Worm (Caenorhabditis elegans) whole organism, young adult: Measurements from ENCODE around the gene Y54G2A.12.

Experiments used
- B0261.1 ChIP-seq: sonication (generic microtip); optimal IDR thresholded peaks from 2 replicates; lab custom pipeline; 2016; ENCODE audit warnings: mild to moderate bottlenecking, missing genetic modification characterization, moderate library complexity, missing compliant biosample characterization
- C17E4.6 ChIP-seq: fragments of 200-800 bp; sonication (Bioruptor generic); IDR thresholded peaks from 2 replicates; pipeline ENCODE4 v1.3.6; 2022; ENCODE audit warnings: missing genetic modification reagents, missing genetic modification characterization, missing compliant biosample characterization
- D2030.7 ChIP-seq: fragments of 200-800 bp; sonication (Bioruptor generic); IDR thresholded peaks from 2 replicates; pipeline ENCODE4 v1.3.6; 2022; ENCODE audit warnings: missing genetic modification reagents, missing genetic modification characterization, missing compliant biosample characterization
- F22D6.2 ChIP-seq: sonication (generic microtip); optimal IDR thresholded peaks from 2 replicates; lab custom pipeline; 2016; ENCODE audit warnings: mild to moderate bottlenecking, missing genetic modification characterization, missing compliant biosample characterization
- F33H1.4 ChIP-seq: fragments of 200-800 bp; sonication (Bioruptor generic); IDR thresholded peaks from 2 replicates; pipeline ENCODE4 v1.3.6; 2022; ENCODE audit warnings: missing genetic modification reagents, missing genetic modification characterization, missing compliant biosample characterization
- F52B5.7 ChIP-seq: sonication (generic microtip); optimal IDR thresholded peaks from 2 replicates; lab custom pipeline; 2016; ENCODE audit warnings: mild to moderate bottlenecking, missing genetic modification characterization, missing compliant biosample characterization
- K12H6.12 ChIP-seq: fragments of 200-800 bp; sonication (Bioruptor generic); optimal IDR thresholded peaks from 2 replicates; lab custom pipeline; 2018; ENCODE audit warnings: mild to moderate bottlenecking, missing genetic modification characterization, missing compliant biosample characterization
- Y53G8AR.9 ChIP-seq: fragments of 200-800 bp; sonication (Bioruptor generic); conservative IDR thresholded peaks from 2 replicates; pipeline ENCODE4 v1.3.6; 2022; ENCODE audit warnings: missing genetic modification reagents, missing genetic modification characterization, missing compliant biosample characterization
- Y79H2A.3 ChIP-seq: fragments of 200-800 bp; sonication (Bioruptor generic); conservative IDR thresholded peaks from 2 replicates; pipeline ENCODE4 v1.3.6; 2022; ENCODE audit warnings: missing genetic modification reagents, missing genetic modification characterization, missing compliant biosample characterization
- ZK185.1 ChIP-seq: sonication (generic microtip); optimal IDR thresholded peaks from 2 replicates; lab custom pipeline; 2016; ENCODE audit warnings: mild to moderate bottlenecking, missing genetic modification characterization, missing compliant biosample characterization; ENCODE audit not compliant: poor library complexity, severe bottlenecking
- ama-1 ChIP-seq, 3 experiments: fragments of 150-350 bp in 1 of 3; sonication (generic microtip) in 2 of 3; optimal IDR thresholded peaks; 2 replicates each; lab custom pipeline; 2014 to 2018; ENCODE audit warnings: missing biosample characterization in 2 of 3, missing genetic modification characterization in 2 of 3, missing genetic modification reagents in 2 of 3
- aptf-2 ChIP-seq: fragments of 200-800 bp; sonication (Bioruptor generic); conservative IDR thresholded peaks from 2 replicates; pipeline ENCODE4 v1.3.6; 2022; ENCODE audit warnings: missing genetic modification reagents, missing genetic modification characterization, missing compliant biosample characterization
- aptf-3 ChIP-seq: fragments of 200-800 bp; sonication (Bioruptor generic); IDR thresholded peaks from 2 replicates; pipeline ENCODE4 v1.3.6; 2022; ENCODE audit warnings: missing genetic modification characterization, missing compliant biosample characterization
- atf-7 ChIP-seq: sonication (generic microtip); optimal IDR thresholded peaks from 2 replicates; lab custom pipeline; 2017; ENCODE audit warnings: mild to moderate bottlenecking, missing genetic modification characterization, missing compliant biosample characterization
- athp-1 ChIP-seq: sonication (generic microtip); optimal IDR thresholded peaks from 2 replicates; lab custom pipeline; 2017; ENCODE audit warnings: mild to moderate bottlenecking, missing genetic modification characterization, missing compliant biosample characterization
- cebp-1 ChIP-seq, 2 experiments: fragments of 200-800 bp in 1 of 2; sonication (Bioruptor generic) in 1 of 2; sonication (generic microtip) in 1 of 2; IDR thresholded peaks in 1 of 2; optimal IDR thresholded peaks in 1 of 2; 2 replicates each; pipeline versions ENCODE4 v1.3.6 to Lab custom; 2017 to 2022; ENCODE audit warnings: missing compliant biosample characterization in 2 of 2, missing genetic modification characterization in 2 of 2, mild to moderate bottlenecking in 1 of 2, missing genetic modification reagents in 1 of 2, moderate library complexity in 1 of 2
- cebp-2 ChIP-seq: fragments of 200-800 bp; sonication (Bioruptor generic); IDR thresholded peaks from 2 replicates; pipeline ENCODE4 v1.3.6; 2022; ENCODE audit warnings: missing genetic modification characterization, missing compliant biosample characterization
- ceh-58 ChIP-seq: fragments of 200-800 bp; sonication (Bioruptor generic); IDR thresholded peaks from 2 replicates; pipeline ENCODE4 v1.3.6; 2022; ENCODE audit warnings: missing genetic modification characterization, missing compliant biosample characterization
- ceh-79 ChIP-seq: sonication (generic microtip); optimal IDR thresholded peaks from 2 replicates; lab custom pipeline; 2017; ENCODE audit warnings: mild to moderate bottlenecking, missing genetic modification characterization, missing compliant biosample characterization
- chd-7 ChIP-seq: sonication (generic microtip); optimal IDR thresholded peaks from 2 replicates; lab custom pipeline; 2016; ENCODE audit warnings: mild to moderate bottlenecking, missing genetic modification characterization, moderate library complexity, missing compliant biosample characterization
- dox-1 ChIP-seq: fragments of 200-800 bp; sonication (Bioruptor generic); IDR thresholded peaks from 2 replicates; pipeline ENCODE4 v1.3.6; 2022; ENCODE audit warnings: missing genetic modification reagents, missing genetic modification characterization, missing compliant biosample characterization
- efl-1 ChIP-seq: fragments of 150-350 bp; optimal IDR thresholded peaks from 2 replicates; lab custom pipeline; 2014; ENCODE audit warnings: missing biosample characterization, missing genetic modification reagents, missing genetic modification characterization
- ets-4 ChIP-seq: fragments of 200-800 bp; sonication (Bioruptor generic); optimal IDR thresholded peaks from 2 replicates; lab custom pipeline; 2018; ENCODE audit warnings: mild to moderate bottlenecking, missing genetic modification characterization, missing compliant biosample characterization
- fkh-3 ChIP-seq: sonication (generic microtip); optimal IDR thresholded peaks from 2 replicates; lab custom pipeline; 2016; ENCODE audit warnings: mild to moderate bottlenecking, missing genetic modification characterization, missing compliant biosample characterization
- gei-17 ChIP-seq: fragments of 200-800 bp; sonication (Bioruptor generic); optimal IDR thresholded peaks from 2 replicates; lab custom pipeline; 2018; ENCODE audit warnings: mild to moderate bottlenecking, missing genetic modification characterization, missing compliant biosample characterization
- him-1 ChIP-seq: sonication (generic microtip); optimal IDR thresholded peaks from 2 replicates; lab custom pipeline; 2016; ENCODE audit warnings: missing genotype, missing genetic modification reagents, missing genetic modification characterization, missing compliant biosample characterization
- hmg-1.2 ChIP-seq: fragments of 200-800 bp; sonication (Bioruptor generic); IDR thresholded peaks from 2 replicates; pipeline ENCODE4 v1.3.6; 2022; ENCODE audit warnings: missing genetic modification reagents, missing genetic modification characterization, missing compliant biosample characterization
- hsf-1 ChIP-seq: fragments of 200-800 bp; sonication (Bioruptor generic); IDR thresholded peaks from 2 replicates; pipeline ENCODE4 v1.3.6; 2022; ENCODE audit warnings: missing genetic modification reagents, missing genetic modification characterization, missing compliant biosample characterization
- lag-1 ChIP-seq: fragments of 200-800 bp; sonication (Bioruptor generic); IDR thresholded peaks from 2 replicates; pipeline ENCODE4 v1.3.6; 2022; ENCODE audit warnings: missing genetic modification reagents, missing genetic modification characterization, missing compliant biosample characterization
- let-526 ChIP-seq: fragments of 200-800 bp; sonication (Bioruptor generic); IDR thresholded peaks from 2 replicates; pipeline ENCODE4 v1.3.6; 2022; ENCODE audit warnings: missing genetic modification reagents, missing genetic modification characterization, missing compliant biosample characterization
- let-607 ChIP-seq, 2 experiments: fragments of 200-800 bp in 1 of 2; sonication (Bioruptor generic) in 1 of 2; sonication (generic microtip) in 1 of 2; optimal IDR thresholded peaks; 2 replicates each; lab custom pipeline; 2016 to 2018; ENCODE audit warnings: mild to moderate bottlenecking in 2 of 2, missing compliant biosample characterization in 2 of 2, missing genetic modification characterization in 2 of 2, moderate library complexity in 2 of 2, missing genotype in 1 of 2
- lin-35 ChIP-seq, 3 experiments: fragments of 150-350 bp in 2 of 3; sonication (generic microtip) in 1 of 3; optimal IDR thresholded peaks; 2 replicates each; lab custom pipeline; 2014 to 2018; ENCODE audit warnings: missing biosample characterization in 3 of 3, missing genetic modification characterization in 3 of 3, missing genetic modification reagents in 3 of 3
- mcd-1 ChIP-seq: fragments of 200-800 bp; sonication (Bioruptor generic); IDR thresholded peaks from 2 replicates; pipeline ENCODE4 v1.3.6; 2022; ENCODE audit warnings: missing genetic modification reagents, missing genetic modification characterization, missing compliant biosample characterization
- mel-28 ChIP-seq: sonication (generic microtip); optimal IDR thresholded peaks from 2 replicates; lab custom pipeline; 2016; ENCODE audit warnings: borderline replicate concordance, mild to moderate bottlenecking, missing genetic modification characterization, missing compliant biosample characterization
- mxl-1 ChIP-seq: sonication (generic microtip); optimal IDR thresholded peaks from 2 replicates; lab custom pipeline; 2016; ENCODE audit warnings: missing genetic modification characterization, missing compliant biosample characterization
- nfyb-1 ChIP-seq: fragments of 200-800 bp; sonication (Bioruptor generic); IDR thresholded peaks from 2 replicates; pipeline ENCODE4 v1.3.6; 2022; ENCODE audit warnings: missing genetic modification reagents, missing genetic modification characterization, missing compliant biosample characterization
- nhr-120 ChIP-seq: fragments of 200-800 bp; sonication (Bioruptor generic); IDR thresholded peaks from 2 replicates; pipeline ENCODE4 v1.3.6; 2022; ENCODE audit warnings: missing genetic modification characterization, missing compliant biosample characterization
- rcor-1 ChIP-seq: fragments of 200-800 bp; sonication (Bioruptor generic); IDR thresholded peaks from 2 replicates; pipeline ENCODE4 v1.3.6; 2022; ENCODE audit warnings: missing genetic modification reagents, missing genetic modification characterization, missing compliant biosample characterization
- rec-8 ChIP-seq, 2 experiments: sonication (generic microtip); optimal IDR thresholded peaks; 2 replicates each; lab custom pipeline; 2016; ENCODE audit warnings: mild to moderate bottlenecking in 2 of 2, missing genetic modification characterization in 2 of 2, missing genetic modification reagents in 2 of 2, missing genotype in 2 of 2, missing biosample characterization in 1 of 2, missing compliant biosample characterization in 1 of 2, moderate library complexity in 1 of 2
- sea-2 ChIP-seq: fragments of 200-800 bp; sonication (Bioruptor generic); IDR thresholded peaks from 2 replicates; pipeline ENCODE4 v1.3.6; 2022; ENCODE audit warnings: missing genetic modification characterization, missing compliant biosample characterization
- snpc-4 ChIP-seq, 5 experiments: fragments of 150-350 bp in 1 of 5; sonication (generic microtip) in 4 of 5; optimal IDR thresholded peaks; 2 replicates each; lab custom pipeline; 2014 to 2018; ENCODE audit warnings: missing genetic modification characterization in 5 of 5, missing biosample characterization in 3 of 5, antibody characterized with exemption in 2 of 5, mild to moderate bottlenecking in 2 of 5, missing compliant biosample characterization in 2 of 5, missing genotype in 2 of 5, moderate library complexity in 2 of 5, missing genetic modification reagents in 1 of 5
- sptf-2 ChIP-seq: fragments of 200-800 bp; sonication (Bioruptor generic); optimal IDR thresholded peaks from 2 replicates; lab custom pipeline; 2018; ENCODE audit warnings: mild to moderate bottlenecking, missing genetic modification characterization, missing compliant biosample characterization
- tbp1 ChIP-seq: fragments of 200-800 bp; sonication (Bioruptor generic); optimal IDR thresholded peaks from 2 replicates; lab custom pipeline; 2018; ENCODE audit warnings: mild to moderate bottlenecking, missing genetic modification characterization, missing compliant biosample characterization
- ztf-18 ChIP-seq: sonication (generic microtip); optimal IDR thresholded peaks from 2 replicates; lab custom pipeline; 2016; ENCODE audit warnings: missing genotype, mild to moderate bottlenecking, missing genetic modification characterization, missing compliant biosample characterization
- ztf-25 ChIP-seq: fragments of 200-800 bp; sonication (Bioruptor generic); IDR thresholded peaks from 2 replicates; pipeline ENCODE4 v1.3.6; 2022; ENCODE audit warnings: missing genetic modification reagents, missing genetic modification characterization, missing compliant biosample characterization
- ztf-3 ChIP-seq: fragments of 200-800 bp; sonication (Bioruptor generic); optimal IDR thresholded peaks from 2 replicates; lab custom pipeline; 2018; ENCODE audit warnings: mild to moderate bottlenecking, missing genetic modification characterization, missing compliant biosample characterization

Gene Y54G2A.12

ce11 chrIV:2801004-2801403 is 18.4 kb upstream of the Y54G2A.12 start (continued):
- TF ChIP-seq him-1 (tag; lab: Kevin White, UChicago): peak; percentile 46
- no peak for TF ChIP-seq aptf-3 (GFP tag; lab: Robert Waterston, UW)
- TF ChIP-seq fkh-3: no peak
- TF ChIP-seq ets-4 (GFP tag; lab: Kevin White, UChicago): no peak
- TF ChIP-seq ztf-18: peak; percentile 69
- no peak for TF ChIP-seq C17E4.6 (GFP tag; lab: Robert Waterston, UW)
- TF ChIP-seq K12H6.12 (tag; lab: Kevin White, UChicago): no peak
- TF ChIP-seq let-607 (tag; optimal IDR thresholded peaks at IDR 0.05; lab: Kevin White, UChicago): peak in 1 of 2 experiments; percentile 29
- TF ChIP-seq ztf-25 (GFP tag; lab: Robert Waterston, UW): peak; percentile 76; the same call in 1 of the 2 replicates
- TF ChIP-seq ztf-3 (GFP tag; lab: Kevin White, UChicago): no peak
- no peak for TF ChIP-seq cebp-1 (GFP tag; IDR thresholded peaks at IDR 0.05; lab: Robert Waterston, UW)
- TF ChIP-seq cebp-1 (tag; optimal IDR thresholded peaks at IDR 0.05; lab: Kevin White, UChicago): peak; percentile 43
- 0 out of 2 replicates have a peak, but pooled peaks have one; percentile 46 for TF ChIP-seq rcor-1 (GFP tag; lab: Robert Waterston, UW)
- TF ChIP-seq nhr-120 (GFP tag; lab: Robert Waterston, UW): no peak
- no peak for TF ChIP-seq ceh-79 (tag; lab: Kevin White, UChicago)
- TF ChIP-seq ZK185.1 (tag; lab: Kevin White, UChicago): peak; percentile 12
- peak; percentile 88 for TF ChIP-seq B0261.1
- peak; percentile 17 for TF ChIP-seq F52B5.7
- no peak for TF ChIP-seq nfyb-1 (GFP tag; lab: Robert Waterston, UW)
- peak; percentile 49; the same call in 1 of the 2 replicates for TF ChIP-seq mcd-1 (GFP tag; lab: Robert Waterston, UW)
- no peak for TF ChIP-seq sea-2 (GFP tag; lab: Robert Waterston, UW)
- peak; percentile 11 for TF ChIP-seq athp-1
- TF ChIP-seq snpc-4 (GFP tag; optimal IDR thresholded peaks at IDR 0.05; lab: Kevin White, UChicago): peak; percentile 59
- peak in 3 of 4 experiments; percentile 15 to 56 (median 26) for TF ChIP-seq snpc-4 (tag; optimal IDR thresholded peaks at IDR 0.05; lab: Kevin White, UChicago)
- peak in 1 of 3 experiments; percentile 27 for TF ChIP-seq lin-35 (GFP tag; optimal IDR thresholded peaks at IDR 0.05; lab: Kevin White, UChicago)
- TF ChIP-seq chd-7: peak; percentile 35
- TF ChIP-seq ceh-58: no peak
- no peak for TF ChIP-seq gei-17
- no peak for TF ChIP-seq F22D6.2
- TF ChIP-seq mel-28 (tag; lab: Kevin White, UChicago): no peak
- peak; percentile 71 for TF ChIP-seq hsf-1 (GFP tag; lab: Robert Waterston, UW)
- TF ChIP-seq efl-1 (GFP tag; lab: Kevin White, UChicago): no peak
- TF ChIP-seq Y53G8AR.9 (GFP tag; lab: Robert Waterston, UW): 0 out of 2 replicates have a peak, but pooled peaks have one; percentile 19
- no peak for TF ChIP-seq atf-7 (tag; lab: Kevin White, UChicago)
- peak; percentile 67 for TF ChIP-seq hmg-1.2 (GFP tag; lab: Robert Waterston, UW)
- no peak for TF ChIP-seq let-526
- TF ChIP-seq cebp-2 (GFP tag; lab: Robert Waterston, UW): 0 out of 2 replicates have a peak, but pooled peaks have one; percentile 49
- peak; percentile 94 for TF ChIP-seq tbp1 (GFP tag; lab: Kevin White, UChicago)
- TF ChIP-seq D2030.7 (GFP tag; lab: Robert Waterston, UW): peak; percentile 77
- no peak for TF ChIP-seq sptf-2 (GFP tag; lab: Kevin White, UChicago)
- TF ChIP-seq Y79H2A.3 (GFP tag; lab: Robert Waterston, UW): no peak
- no peak for TF ChIP-seq aptf-2 (GFP tag; lab: Robert Waterston, UW)
- TF ChIP-seq rec-8 (tag; optimal IDR thresholded peaks at IDR 0.05; lab: Kevin White, UChicago): peak in 1 of 2 experiments; percentile 78
- TF ChIP-seq mxl-1 (tag; lab: Kevin White, UChicago): peak; percentile 56
- no peak for TF ChIP-seq lag-1 (GFP tag; lab: Robert Waterston, UW)
- TF ChIP-seq ama-1 (optimal IDR thresholded peaks at IDR 0.05; lab: Kevin White, UChicago): no peak
- TF ChIP-seq ama-1 (GFP tag; optimal IDR thresholded peaks at IDR 0.05; lab: Kevin White, UChicago): peak in 1 of 2 experiments; percentile 54
- peak; percentile 71 for TF ChIP-seq dox-1
- peak; percentile 38; the same call in 1 of the 2 replicates for TF ChIP-seq F33H1.4 (GFP tag; lab: Robert Waterston, UW)
